Fruit fly (Drosophila melanogaster): Measurements from ENCODE around the gene CG17549.

Gene CG17549

DNA sequence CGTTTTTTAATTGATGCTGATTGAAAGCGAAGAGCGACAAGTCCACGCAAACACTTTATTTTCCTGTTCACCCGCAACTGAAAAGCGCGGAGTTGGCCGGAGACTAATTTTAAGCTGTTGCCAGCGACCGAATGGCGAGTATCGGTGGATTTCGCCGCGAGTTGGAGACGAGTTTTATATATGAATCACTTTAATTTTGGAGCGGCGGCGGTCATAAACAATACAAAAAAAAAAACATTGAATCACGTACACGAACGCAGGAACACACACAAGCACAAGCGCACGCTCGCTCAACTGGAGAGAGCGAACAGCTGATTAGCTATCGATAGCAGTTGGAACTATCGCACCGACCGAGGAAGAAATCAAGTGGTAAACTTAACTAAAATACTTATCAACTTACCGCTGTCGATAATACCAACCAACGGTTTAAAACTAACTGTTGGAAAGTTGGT lies 36.5 kb upstream of the CG17549 start, which contains the start of gene Pax (continued):
- no peak for TF ChIP-seq CG8632 (GFP tag; optimal IDR thresholded peaks at IDR 0.05)
- TF ChIP-seq CG1621 (tag; optimal IDR thresholded peaks at IDR 0.05): peak; percentile 9
- TF ChIP-seq CG32006 (GFP tag; optimal IDR thresholded peaks at IDR 0.05): no peak
- peak; percentile 17 for TF ChIP-seq Eip75B (GFP tag; optimal IDR thresholded peaks at IDR 0.05)
- peak; percentile 43 for TF ChIP-seq CG16779 (tag; optimal IDR thresholded peaks at IDR 0.05)
- TF ChIP-seq esn (GFP tag; optimal IDR thresholded peaks at IDR 0.05): no peak
- TF ChIP-seq CG11902 (GFP tag; optimal IDR thresholded peaks at IDR 0.05): no peak
- no peak for TF ChIP-seq CG4318 (GFP tag; optimal IDR thresholded peaks at IDR 0.05)
- TF ChIP-seq Eip78C (GFP tag): peak; percentile 77
- no peak for TF ChIP-seq Sox14 (GFP tag; optimal IDR thresholded peaks at IDR 0.05)
- TF ChIP-seq CG10631 (GFP tag; optimal IDR thresholded peaks at IDR 0.05): no peak
- TF ChIP-seq dsx (GFP tag; optimal IDR thresholded peaks at IDR 0.05; ENCODE audit: poor library complexity, severe bottlenecking): no peak
- peak; percentile 8 for TF ChIP-seq net (GFP tag; optimal IDR thresholded peaks at IDR 0.05)
- TF ChIP-seq Blimp-1 (GFP tag; optimal IDR thresholded peaks at IDR 0.05): no peak
- TF ChIP-seq CG6808 (GFP tag; optimal IDR thresholded peaks at IDR 0.05): peak; percentile 41
- no peak for TF ChIP-seq Ets96B (tag; optimal IDR thresholded peaks at IDR 0.05)
- TF ChIP-seq CG8119 (GFP tag; IDR thresholded peaks at IDR 0.05): peak; percentile 60; the same call in 2 of the 3 replicates
- TF ChIP-seq CG6276 (GFP tag; optimal IDR thresholded peaks at IDR 0.05): peak; percentile 16
- TF ChIP-seq Gug (GFP tag; IDR thresholded peaks at IDR 0.05): no peak
- no peak for TF ChIP-seq Smox (GFP tag; optimal IDR thresholded peaks at IDR 0.05)
- TF ChIP-seq CG7368 (GFP tag; optimal IDR thresholded peaks at IDR 0.05): peak; percentile 31
- no peak for TF ChIP-seq acj6 (GFP tag; optimal IDR thresholded peaks at IDR 0.05)
- no peak for TF ChIP-seq spab (GFP tag; optimal IDR thresholded peaks at IDR 0.05)
- no peak for TF ChIP-seq Lpt (GFP tag; optimal IDR thresholded peaks at IDR 0.05)
- no peak for TF ChIP-seq cyc (GFP tag; optimal IDR thresholded peaks at IDR 0.05)
- no peak for TF ChIP-seq Eip93F (GFP tag; optimal IDR thresholded peaks at IDR 0.05)
- TF ChIP-seq OdsH (GFP tag; optimal IDR thresholded peaks at IDR 0.05): no peak
- TF ChIP-seq Sox102F (GFP tag; optimal IDR thresholded peaks at IDR 0.05): no peak
- no peak for TF ChIP-seq Met (GFP tag; optimal IDR thresholded peaks at IDR 0.05)
- TF ChIP-seq fd59A (GFP tag; optimal IDR thresholded peaks at IDR 0.05): no peak
- no peak for TF ChIP-seq CG6792 (GFP tag; optimal IDR thresholded peaks at IDR 0.05)
- TF ChIP-seq topi (GFP tag; optimal IDR thresholded peaks at IDR 0.05): no peak
- TF ChIP-seq CG9139 (GFP tag; optimal IDR thresholded peaks at IDR 0.05): peak; percentile 43
- TF ChIP-seq CG10669 (GFP tag; optimal IDR thresholded peaks at IDR 0.05): no peak
- TF ChIP-seq CG34406 (GFP tag; optimal IDR thresholded peaks at IDR 0.05): no peak
- no peak for TF ChIP-seq fd85E (GFP tag; optimal IDR thresholded peaks at IDR 0.05)
- no peak for TF ChIP-seq CG3919 (GFP tag; optimal IDR thresholded peaks at IDR 0.05)
- peak; percentile 77 for TF ChIP-seq CG6163 (GFP tag; IDR thresholded peaks at IDR 0.05)
- TF ChIP-seq ss (GFP tag; optimal IDR thresholded peaks at IDR 0.05): peak; percentile 50 to 68

DNA sequence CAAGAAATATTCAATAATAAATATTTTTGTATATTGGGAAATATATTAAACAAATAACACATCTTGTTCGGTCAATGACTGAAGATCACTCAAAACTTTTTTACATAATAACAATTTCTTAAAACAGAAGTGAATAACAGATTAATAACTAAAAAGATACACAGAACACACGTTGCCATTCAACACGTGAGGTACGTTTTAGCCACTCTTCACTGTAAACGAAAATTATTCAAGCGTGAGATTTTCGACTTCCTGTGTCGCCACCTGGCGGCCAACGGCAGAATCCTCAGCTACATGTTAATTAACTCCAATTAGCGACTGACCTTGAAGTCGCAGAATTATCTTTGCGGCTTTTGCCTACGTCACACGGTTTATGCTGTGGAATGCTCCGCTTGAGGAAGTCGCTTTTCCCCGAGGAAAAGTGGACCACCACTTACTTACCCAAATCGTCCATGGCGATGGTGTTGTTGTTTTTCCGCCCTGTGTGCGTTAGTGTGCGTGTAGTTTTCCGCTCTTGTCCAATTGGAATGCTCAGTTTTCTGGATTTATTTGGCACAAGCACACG lies 36.0 kb upstream of the CG17549 start:
- TF ChIP-seq Sox15 (GFP tag; optimal IDR thresholded peaks at IDR 0.05) (peak; percentile 4), CG6276 (GFP tag; optimal IDR thresholded peaks at IDR 0.05) (peak; percentile 6), Hr39 (GFP tag; optimal IDR thresholded peaks at IDR 0.05) (peak; percentile 68), net (GFP tag; optimal IDR thresholded peaks at IDR 0.05) (peak; percentile 66), fkh (GFP tag; optimal IDR thresholded peaks at IDR 0.05) (no peak), CG32006 (GFP tag; optimal IDR thresholded peaks at IDR 0.05) (peak; percentile 48), CG1621 (tag; optimal IDR thresholded peaks at IDR 0.05) (peak; percentile 41), CG4318 (GFP tag; optimal IDR thresholded peaks at IDR 0.05) (no peak), Blimp-1 (GFP tag; optimal IDR thresholded peaks at IDR 0.05) (no peak), salr (GFP tag; optimal IDR thresholded peaks at IDR 0.05) (peak in 1 of 2 experiments; percentile 11), CG7368 (GFP tag; optimal IDR thresholded peaks at IDR 0.05) (no peak), CG8319 (GFP tag; optimal IDR thresholded peaks at IDR 0.05) (peak; percentile 22), CG31627 (GFP tag; optimal IDR thresholded peaks at IDR 0.05) (peak; percentile 57), OdsH (GFP tag; optimal IDR thresholded peaks at IDR 0.05) (peak; percentile 66), Ets96B (tag; optimal IDR thresholded peaks at IDR 0.05) (peak; percentile 53), CG11762 (GFP tag; optimal IDR thresholded peaks at IDR 0.05; ENCODE audit: insufficient read depth) (peak; percentile 28), Hr38 (GFP tag; optimal IDR thresholded peaks at IDR 0.05) (no peak), fd59A (GFP tag; optimal IDR thresholded peaks at IDR 0.05) (peak; percentile 0), CG11294 (GFP tag; IDR thresholded peaks at IDR 0.05) (no peak), Ets21C (GFP tag; optimal IDR thresholded peaks at IDR 0.05) (peak; percentile 47), fd85E (GFP tag; optimal IDR thresholded peaks at IDR 0.05) (no peak), CG15336 (GFP tag; IDR thresholded peaks at IDR 0.05) (peak; percentile 57), Eip75B (GFP tag; optimal IDR thresholded peaks at IDR 0.05) (peak; percentile 20), CG16779 (tag; optimal IDR thresholded peaks at IDR 0.05) (no peak)
